Worm (Caenorhabditis elegans) whole organism, L2 larva: Measurements from ENCODE around the gene Y62H9A.9.

Experiments used
- blmp-1 ChIP-seq: sonication (generic microtip); optimal IDR thresholded peaks from 2 replicates; lab custom pipeline; 2017; ENCODE audit warnings: missing genetic modification characterization, mild to moderate bottlenecking, missing compliant biosample characterization, antibody characterized with exemption, moderate library complexity; ENCODE audit not compliant: insufficient read depth
- ceh-16 ChIP-seq: fragments of 150-350 bp; optimal IDR thresholded peaks from 2 replicates; lab custom pipeline; 2014; ENCODE audit warnings: missing biosample characterization, missing genetic modification characterization
- egl-27 ChIP-seq: sonication (generic microtip); optimal IDR thresholded peaks from 3 replicates; lab custom pipeline; 2017; ENCODE audit warnings: missing biosample characterization, missing genetic modification reagents, missing genetic modification characterization
- lin-39 ChIP-seq: fragments of 150-350 bp; optimal IDR thresholded peaks from 2 replicates; lab custom pipeline; 2014; ENCODE audit warnings: missing biosample characterization, missing genetic modification reagents, missing genetic modification characterization
- mbf-1 ChIP-seq: sonication (generic microtip); optimal IDR thresholded peaks from 2 replicates; lab custom pipeline; 2017; ENCODE audit warnings: missing biosample characterization, missing genetic modification characterization
- unc-39 ChIP-seq: fragments of 150-350 bp; optimal IDR thresholded peaks from 2 replicates; lab custom pipeline; 2014; ENCODE audit warnings: missing biosample characterization, missing genetic modification characterization

DNA sequence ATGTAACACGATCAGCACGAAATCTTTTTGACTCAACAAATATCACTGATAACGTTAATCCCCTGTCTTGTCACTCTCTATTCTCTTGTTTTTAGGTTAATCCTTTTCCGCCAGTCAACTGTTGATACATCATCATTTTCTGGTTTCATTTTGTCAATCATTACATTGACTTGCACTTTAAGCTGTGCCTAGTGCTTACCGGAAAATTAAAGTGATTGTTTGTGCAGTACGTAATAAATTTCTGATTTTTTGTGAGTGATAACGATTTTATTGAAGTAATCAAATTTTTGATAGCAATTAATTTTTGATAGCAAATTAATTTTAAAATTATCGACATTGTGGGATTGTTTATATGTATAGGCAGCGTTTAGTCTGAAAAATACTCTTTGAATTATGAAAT is 11.2 kb upstream of the Y62H9A.9 start:
- no peak for TF ChIP-seq mbf-1 (tag; lab: Kevin White, UChicago)
- no peak for TF ChIP-seq egl-27 (tag; lab: Kevin White, UChicago)
- TF ChIP-seq unc-39 (tag; lab: Kevin White, UChicago), result no peak
- no peak for TF ChIP-seq blmp-1 (tag; lab: Kevin White, UChicago)
- TF ChIP-seq ceh-16 (tag; lab: Kevin White, UChicago), result no peak
- TF ChIP-seq lin-39 (tag; lab: Kevin White, UChicago), result no peak
